Fruit fly (Drosophila melanogaster) whole organism, embryonic: ENCODE results near the gene PIG-T.

ENCODE experiments used
- Atf-2 ChIP-seq: fragments of 200-800 bp; sonication (Bioruptor generic); optimal IDR thresholded peaks from 2 replicates; lab custom pipeline; 2016; ENCODE audit warnings: missing biosample characterization, missing genetic modification characterization
- B-H2 ChIP-seq: fragments of 200-800 bp; sonication (Bioruptor generic); optimal IDR thresholded peaks from 2 replicates; lab custom pipeline; 2018; ENCODE audit warnings: missing biosample characterization, mild to moderate bottlenecking, missing genetic modification characterization
- CG10267 ChIP-seq: fragments of 200-800 bp; sonication (Bioruptor generic); optimal IDR thresholded peaks from 2 replicates; lab custom pipeline; 2018; ENCODE audit warnings: missing biosample characterization, mild to moderate bottlenecking, missing genetic modification characterization, moderate library complexity
- CG10431 ChIP-seq: fragments of 200-800 bp; sonication (Bioruptor generic); optimal IDR thresholded peaks from 3 replicates; lab custom pipeline; 2018; ENCODE audit warnings: missing biosample characterization, mild to moderate bottlenecking, missing genetic modification characterization
- CG10654 ChIP-seq: fragments of 200-800 bp; sonication (Bioruptor generic); optimal IDR thresholded peaks from 2 replicates; lab custom pipeline; 2016; ENCODE audit warnings: missing biosample characterization, missing genetic modification characterization
- CG11085 ChIP-seq: fragments of 200-800 bp; sonication (Bioruptor generic); IDR thresholded peaks from 2 replicates; pipeline ENCODE4 v1.3.6; 2022; ENCODE audit warnings: missing biosample characterization, missing genetic modification characterization
- CG11456 ChIP-seq: fragments of 200-800 bp; sonication (Bioruptor generic); IDR thresholded peaks from 3 replicates; pipeline ENCODE4 v1.3.6; 2022; ENCODE audit warnings: missing biosample characterization, missing genetic modification characterization
- CG14014 ChIP-seq: fragments of 200-800 bp; sonication (Bioruptor generic); IDR thresholded peaks from 2 replicates; pipeline ENCODE4 v1.3.6; 2022; ENCODE audit warnings: missing biosample characterization, missing genetic modification characterization
- CG15514 ChIP-seq: fragments of 200-800 bp; sonication (Bioruptor generic); optimal IDR thresholded peaks from 3 replicates; lab custom pipeline; 2017; ENCODE audit warnings: missing biosample characterization, missing genetic modification characterization, mild to moderate bottlenecking, moderate library complexity, missing genetic modification reagents
- CG1602 ChIP-seq: fragments of 200-800 bp; sonication (Bioruptor generic); optimal IDR thresholded peaks from 3 replicates; lab custom pipeline; 2016; ENCODE audit warnings: missing biosample characterization, missing genetic modification characterization
- CG1603 ChIP-seq: fragments of 200-800 bp; sonication (Bioruptor generic); optimal IDR thresholded peaks from 2 replicates; lab custom pipeline; 2019; ENCODE audit warnings: missing biosample characterization, mild to moderate bottlenecking, missing genetic modification characterization, moderate library complexity
- CG17186 ChIP-seq: fragments of 200-800 bp; sonication (Bioruptor generic); optimal IDR thresholded peaks from 3 replicates; lab custom pipeline; 2017; ENCODE audit warnings: missing biosample characterization, missing genetic modification reagents, missing genetic modification characterization
- CG17328 ChIP-seq: fragments of 200-800 bp; sonication (Bioruptor generic); IDR thresholded peaks from 2 replicates; pipeline ENCODE4 v1.3.6; 2022; ENCODE audit warnings: missing biosample characterization, missing genetic modification characterization
- CG17359 ChIP-seq: fragments of 200-800 bp; sonication (Bioruptor generic); optimal IDR thresholded peaks from 3 replicates; lab custom pipeline; 2018; ENCODE audit warnings: missing biosample characterization, mild to moderate bottlenecking, missing genetic modification characterization, moderate library complexity
- CG17829 ChIP-seq: fragments of 200-800 bp; optimal IDR thresholded peaks from 2 replicates; lab custom pipeline; 2019; ENCODE audit warnings: missing biosample characterization, mild to moderate bottlenecking, missing genetic modification characterization, moderate library complexity
- CG30403 ChIP-seq: fragments of 200-800 bp; sonication (Bioruptor generic); optimal IDR thresholded peaks from 3 replicates; lab custom pipeline; 2016; ENCODE audit warnings: missing biosample characterization, missing genetic modification characterization
- CG30431 ChIP-seq: fragments of 200-800 bp; sonication (Bioruptor generic); optimal IDR thresholded peaks from 2 replicates; lab custom pipeline; 2017; ENCODE audit warnings: missing biosample characterization, missing genetic modification characterization
- CG31224 ChIP-seq: fragments of 200-800 bp; sonication (Bioruptor generic); IDR thresholded peaks from 2 replicates; pipeline ENCODE4 v1.3.6; 2022; ENCODE audit warnings: missing biosample characterization, missing genetic modification characterization
- CG32767 ChIP-seq: fragments of 200-800 bp; sonication (Bioruptor generic); IDR thresholded peaks from 2 replicates; pipeline ENCODE4 v1.3.6; 2022; ENCODE audit warnings: missing biosample characterization, missing genetic modification characterization
- CG32772 ChIP-seq: fragments of 200-800 bp; sonication (Bioruptor generic); IDR thresholded peaks from 2 replicates; pipeline ENCODE4 v1.3.6; 2022; ENCODE audit warnings: missing biosample characterization, missing genetic modification characterization
- CG3407 ChIP-seq: fragments of 200-800 bp; sonication (Bioruptor generic); optimal IDR thresholded peaks from 2 replicates; lab custom pipeline; 2018; ENCODE audit warnings: missing biosample characterization, mild to moderate bottlenecking, missing genetic modification characterization
- CG34376 ChIP-seq: fragments of 200-800 bp; sonication (Bioruptor generic); optimal IDR thresholded peaks from 2 replicates; lab custom pipeline; 2018; ENCODE audit warnings: missing biosample characterization, mild to moderate bottlenecking, missing genetic modification characterization
- CG4617 ChIP-seq: fragments of 200-800 bp; sonication (Bioruptor generic); optimal IDR thresholded peaks from 3 replicates; lab custom pipeline; 2016; ENCODE audit warnings: missing biosample characterization, missing genetic modification characterization, borderline replicate concordance
- CG6813 ChIP-seq: fragments of 200-800 bp; sonication (Bioruptor generic); optimal IDR thresholded peaks from 2 replicates; lab custom pipeline; 2017; ENCODE audit warnings: missing biosample characterization, missing genetic modification characterization, mild to moderate bottlenecking, moderate library complexity, missing genetic modification reagents
- CG7357 ChIP-seq: fragments of 200-800 bp; sonication (Bioruptor generic); IDR thresholded peaks from 3 replicates; pipeline ENCODE4 v1.3.6; 2022; ENCODE audit warnings: missing biosample characterization, missing genetic modification characterization
- CG8089 ChIP-seq: fragments of 200-800 bp; sonication (Bioruptor generic); optimal IDR thresholded peaks from 3 replicates; lab custom pipeline; 2016; ENCODE audit warnings: missing biosample characterization, missing genetic modification characterization
- CG9876 ChIP-seq: fragments of 200-800 bp; sonication (Bioruptor generic); optimal IDR thresholded peaks from 2 replicates; lab custom pipeline; 2016; ENCODE audit warnings: missing biosample characterization, missing genetic modification characterization
- Deaf1 ChIP-seq: fragments of 200-800 bp; optimal IDR thresholded peaks from 3 replicates; lab custom pipeline; 2019; ENCODE audit warnings: missing biosample characterization, mild to moderate bottlenecking, missing genetic modification characterization, moderate library complexity
- Doc2 ChIP-seq: fragments of 200-800 bp; sonication (Bioruptor generic); IDR thresholded peaks from 2 replicates; pipeline ENCODE4 v1.3.6; 2022; ENCODE audit warnings: missing biosample characterization, missing genetic modification characterization
- Gug ChIP-seq: fragments of 200-800 bp; sonication (Bioruptor generic); IDR thresholded peaks from 4 replicates; pipeline ENCODE4 v1.3.6; 2022; ENCODE audit warnings: missing biosample characterization, missing genetic modification characterization
- HmgD ChIP-seq: fragments of 200-800 bp; sonication (Bioruptor generic); optimal IDR thresholded peaks from 3 replicates; lab custom pipeline; 2016; ENCODE audit warnings: missing biosample characterization, missing genetic modification characterization
- HmgZ ChIP-seq: fragments of 200-800 bp; sonication (Bioruptor generic); optimal IDR thresholded peaks from 2 replicates; lab custom pipeline; 2018; ENCODE audit warnings: missing biosample characterization, mild to moderate bottlenecking, missing genetic modification characterization
- Hr39 ChIP-seq: fragments of >200 bp; optimal IDR thresholded peaks from 2 replicates; lab custom pipeline; 2017
- NfI ChIP-seq: fragments of 200-800 bp; sonication (Bioruptor generic); optimal IDR thresholded peaks from 3 replicates; lab custom pipeline; 2018; ENCODE audit warnings: missing biosample characterization, mild to moderate bottlenecking, missing genetic modification characterization, moderate library complexity
- Sox100B ChIP-seq: fragments of 200-800 bp; sonication (Bioruptor generic); optimal IDR thresholded peaks from 3 replicates; lab custom pipeline; 2018; ENCODE audit warnings: missing biosample characterization, mild to moderate bottlenecking, missing genetic modification characterization
- TFAM ChIP-seq: fragments of 200-800 bp; sonication (Bioruptor generic); optimal IDR thresholded peaks from 2 replicates; lab custom pipeline; 2017; ENCODE audit warnings: missing biosample characterization, missing genetic modification characterization, inconsistent platforms
- Tbp ChIP-seq: fragments of >200 bp; optimal IDR thresholded peaks from 2 replicates; lab custom pipeline; 2018; ENCODE audit warnings: missing biosample characterization, missing genetic modification characterization
- al ChIP-seq: fragments of 200-800 bp; sonication (Bioruptor generic); IDR thresholded peaks from 2 replicates; pipeline ENCODE4 v1.3.6; 2022; ENCODE audit warnings: missing biosample characterization, missing genetic modification characterization
- ato ChIP-seq: fragments of 200-800 bp; sonication (Bioruptor generic); IDR thresholded peaks from 2 replicates; pipeline ENCODE4 v1.3.6; 2022; ENCODE audit warnings: missing biosample characterization, missing genetic modification characterization; ENCODE audit not compliant: partially characterized antibody
- bcd ChIP-seq: fragments of 200-800 bp; sonication (Bioruptor generic); optimal IDR thresholded peaks from 2 replicates; lab custom pipeline; 2017; ENCODE audit warnings: missing biosample characterization, mild to moderate bottlenecking, missing genetic modification characterization
- caup ChIP-seq: fragments of 200-800 bp; sonication (Bioruptor generic); optimal IDR thresholded peaks from 3 replicates; lab custom pipeline; 2017; ENCODE audit warnings: missing biosample characterization, mild to moderate bottlenecking, missing genetic modification characterization, moderate library complexity; ENCODE audit not compliant: severe bottlenecking
- dm ChIP-seq: fragments of 200-800 bp; sonication (Bioruptor generic); optimal IDR thresholded peaks from 3 replicates; lab custom pipeline; 2016; ENCODE audit warnings: missing biosample characterization, missing genetic modification characterization
- gsb-n ChIP-seq: fragments of 200-800 bp; sonication (Bioruptor generic); optimal IDR thresholded peaks from 3 replicates; lab custom pipeline; 2018; ENCODE audit warnings: missing biosample characterization, mild to moderate bottlenecking, missing genetic modification characterization
- lilli ChIP-seq: fragments of 200-800 bp; sonication (Bioruptor generic); optimal IDR thresholded peaks from 3 replicates; lab custom pipeline; 2016; ENCODE audit warnings: missing biosample characterization, missing genetic modification characterization
- lola ChIP-seq, 3 experiments: fragments of >200 bp in 2 of 3; fragments of 200-800 bp in 1 of 3; sonication (Bioruptor generic) in 1 of 3; optimal IDR thresholded peaks; 2 replicates each; lab custom pipeline; 2017 to 2019; ENCODE audit warnings: missing biosample characterization in 3 of 3, missing genetic modification characterization in 3 of 3, mild to moderate bottlenecking in 1 of 3, moderate library complexity in 1 of 3
- mld ChIP-seq: fragments of 200-800 bp; sonication (Bioruptor generic); IDR thresholded peaks from 3 replicates; pipeline ENCODE4 v1.3.6; 2022; ENCODE audit warnings: missing biosample characterization, missing genetic modification characterization; ENCODE audit not compliant: partially characterized antibody
- p53 ChIP-seq: fragments of 200-800 bp; sonication (Bioruptor generic); optimal IDR thresholded peaks from 2 replicates; lab custom pipeline; 2016; ENCODE audit warnings: missing biosample characterization, missing genetic modification characterization
- pho ChIP-seq: fragments of 200-800 bp; sonication (Bioruptor generic); optimal IDR thresholded peaks from 2 replicates; lab custom pipeline; 2016; ENCODE audit warnings: missing biosample characterization, missing genetic modification characterization
- seq ChIP-seq: fragments of 200-800 bp; sonication (Bioruptor generic); IDR thresholded peaks from 2 replicates; pipeline ENCODE4 v1.3.6; 2022; ENCODE audit warnings: missing biosample characterization, missing genetic modification characterization
- tap ChIP-seq: fragments of 200-800 bp; optimal IDR thresholded peaks from 3 replicates; lab custom pipeline; 2019; ENCODE audit warnings: missing biosample characterization, mild to moderate bottlenecking, missing genetic modification characterization, moderate library complexity
- wor ChIP-seq: fragments of 200-800 bp; sonication (Bioruptor generic); IDR thresholded peaks from 2 replicates; pipeline ENCODE4 v1.3.6; 2022; ENCODE audit warnings: missing biosample characterization, missing genetic modification characterization

The PIG-T gene

dm6 chrX:8409793-8410192 lies 2.7 kb upstream of the PIG-T start (continued):
- TF ChIP-seq lola (GFP tag; optimal IDR thresholded peaks at IDR 0.05; lab: Kevin White, UChicago) (no peak), CG10267 (tag; lab: Kevin White, UChicago) (no peak), seq (GFP tag; lab: Robert Waterston, UW) (peak; percentile 67; the same call in 1 of the 2 replicates), Deaf1 (peak; percentile 53), CG11085 (peak; percentile 79; the same call in 1 of the 2 replicates), CG4617 (no peak), mld (GFP tag; lab: Robert Waterston, UW) (no peak), CG34376 (GFP tag; lab: Kevin White, UChicago) (peak; percentile 97), CG9876 (GFP tag; lab: Kevin White, UChicago) (no peak), CG1603 (no peak), CG3407 (GFP tag; lab: Kevin White, UChicago) (no peak), al (GFP tag; lab: Robert Waterston, UW) (peak; percentile 53), pho (GFP tag; lab: Kevin White, UChicago) (no peak), CG30431 (GFP tag; lab: Kevin White, UChicago) (no peak), HmgZ (tag; lab: Kevin White, UChicago) (peak; percentile 75), CG30403 (GFP tag; lab: Kevin White, UChicago) (no peak), Sox100B (GFP tag; lab: Kevin White, UChicago) (no peak), NfI (GFP tag; lab: Kevin White, UChicago) (no peak), lilli (GFP tag; lab: Kevin White, UChicago) (peak; percentile 4), CG6813 (GFP tag; lab: Kevin White, UChicago) (peak; percentile 51), p53 (GFP tag; lab: Kevin White, UChicago) (no peak), CG17829 (peak; percentile 50), Hr39 (lab: Kevin White, UChicago) (no peak), CG8089 (GFP tag; lab: Kevin White, UChicago) (no peak), CG17186 (GFP tag; lab: Kevin White, UChicago) (no peak), CG1602 (GFP tag; lab: Kevin White, UChicago) (no peak)
- TF ChIP-seq, all 482 proteins: peak for 191

- TF ChIP-seq CG17328 (GFP tag; lab: Robert Waterston, UW) (0 out of 2 replicates have a peak, but pooled peaks have one; percentile 26), TFAM (GFP tag; lab: Kevin White, UChicago) (no peak), HmgD (GFP tag; lab: Kevin White, UChicago) (no peak), CG10431 (no peak), CG32767 (no peak), CG10654 (GFP tag; lab: Kevin White, UChicago) (no peak), tap (no peak), CG7357 (GFP tag; lab: Robert Waterston, UW) (no peak), Atf-2 (GFP tag; lab: Kevin White, UChicago) (no peak), Doc2 (GFP tag; lab: Robert Waterston, UW) (no peak), CG15514 (GFP tag; lab: Kevin White, UChicago) (peak; percentile 46), CG11456 (GFP tag; lab: Robert Waterston, UW) (no peak), caup (GFP tag; lab: Kevin White, UChicago) (peak; percentile 62), CG14014 (GFP tag; lab: Robert Waterston, UW) (peak; percentile 13; the same call in 1 of the 2 replicates), ato (GFP tag; lab: Robert Waterston, UW) (no peak), CG30431 (GFP tag; lab: Kevin White, UChicago) (no peak), B-H2 (peak; percentile 10), CG17359 (no peak), bcd (GFP tag; lab: Kevin White, UChicago) (no peak), gsb-n (tag; lab: Kevin White, UChicago) (no peak), dm (peak; percentile 35), CG31224 (no peak), wor (GFP tag; lab: Robert Waterston, UW) (no peak), Gug (GFP tag; lab: Robert Waterston, UW) (0 out of 4 replicates have a peak, but pooled peaks have one; percentile 10), CG32772 (GFP tag; lab: Robert Waterston, UW) (no peak), Tbp (GFP tag; lab: Kevin White, UChicago) (peak; percentile 61)
These were observed 1.9 kb upstream of the PIG-T start, which contains the start of gene Trf2 for dm6 chrX:8408971-8409455. TSS of gene Trf2 (plus strand) at chrX:8409272.
